Worm (Caenorhabditis elegans) whole organism, young adult: ENCODE measurements around the gene maoc-1.

Experiments
- F23B12.7 ChIP-seq: sonication (generic microtip); optimal IDR thresholded peaks from 2 replicates; lab custom pipeline; 2017; ENCODE audit warnings: missing genetic modification characterization, mild to moderate bottlenecking, missing compliant biosample characterization, antibody characterized with exemption, moderate library complexity; ENCODE audit not compliant: insufficient read depth
- cebp-2 ChIP-seq: fragments of 200-800 bp; sonication (Bioruptor generic); IDR thresholded peaks from 2 replicates; pipeline ENCODE4 v1.3.6; 2022; ENCODE audit warnings: missing genetic modification characterization, missing compliant biosample characterization
- dpl-1 ChIP-seq: fragments of 150-350 bp; optimal IDR thresholded peaks from 2 replicates; lab custom pipeline; 2014; ENCODE audit warnings: missing biosample characterization, missing genetic modification reagents, missing genetic modification characterization
- efl-1 ChIP-seq: fragments of 150-350 bp; optimal IDR thresholded peaks from 2 replicates; lab custom pipeline; 2014; ENCODE audit warnings: missing biosample characterization, missing genetic modification reagents, missing genetic modification characterization
- hlh-26 ChIP-seq: fragments of 200-800 bp; sonication (Bioruptor generic); conservative IDR thresholded peaks from 2 replicates; pipeline ENCODE4 v1.3.6; 2022; ENCODE audit warnings: missing genetic modification reagents, missing genetic modification characterization, missing compliant biosample characterization
- lir-1 ChIP-seq: fragments of 200-800 bp; sonication (Bioruptor generic); conservative IDR thresholded peaks from 2 replicates; pipeline ENCODE4 v1.3.6; 2022; ENCODE audit warnings: missing genetic modification reagents, missing genetic modification characterization, missing compliant biosample characterization
- nhr-90 ChIP-seq: sonication (generic microtip); optimal IDR thresholded peaks from 2 replicates; lab custom pipeline; 2016; ENCODE audit warnings: missing genotype, mild to moderate bottlenecking, missing genetic modification characterization, missing compliant biosample characterization
- snpc-4 ChIP-seq, 5 experiments: fragments of 150-350 bp in 1 of 5; sonication (generic microtip) in 4 of 5; optimal IDR thresholded peaks; 2 replicates each; lab custom pipeline; 2014 to 2018; ENCODE audit warnings: missing genetic modification characterization in 5 of 5, missing biosample characterization in 3 of 5, antibody characterized with exemption in 2 of 5, mild to moderate bottlenecking in 2 of 5, missing compliant biosample characterization in 2 of 5, missing genotype in 2 of 5, moderate library complexity in 2 of 5, missing genetic modification reagents in 1 of 5
- ztf-26 ChIP-seq: sonication (generic microtip); optimal IDR thresholded peaks from 2 replicates; lab custom pipeline; 2017; ENCODE audit warnings: missing genetic modification characterization, missing compliant biosample characterization

DNA sequence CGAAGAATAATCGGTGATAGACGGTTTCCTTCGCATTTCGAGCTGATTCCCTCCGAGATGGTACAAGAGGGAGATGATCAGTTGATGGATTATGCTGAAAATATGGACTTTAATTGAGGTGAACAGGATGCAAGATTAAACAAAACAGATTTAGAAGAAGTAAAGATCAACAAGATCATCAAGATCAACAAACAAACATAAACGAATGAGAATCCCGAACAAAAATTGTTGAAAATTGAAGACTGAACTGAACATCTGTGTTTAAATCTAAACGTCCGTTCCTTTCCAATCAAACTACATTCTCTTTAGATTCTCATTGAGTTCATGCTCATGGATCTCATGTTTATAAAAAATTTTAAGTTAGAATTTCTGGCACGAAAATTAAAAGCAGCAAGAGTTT, 21.2 kb upstream of the maoc-1 start, which contains the start of gene glc-4:
- TF ChIP-seq F23B12.7 (no peak), lir-1 (GFP tag; lab: Robert Waterston, UW) (no peak), snpc-4 (GFP tag; optimal IDR thresholded peaks at IDR 0.05; lab: Kevin White, UChicago) (no peak), snpc-4 (tag; optimal IDR thresholded peaks at IDR 0.05; lab: Kevin White, UChicago) (no peak), ztf-26 (tag; lab: Kevin White, UChicago) (no peak), cebp-2 (GFP tag; lab: Robert Waterston, UW) (no peak), dpl-1 (GFP tag; lab: Kevin White, UChicago) (no peak), hlh-26 (GFP tag; lab: Robert Waterston, UW) (no peak), nhr-90 (tag; lab: Kevin White, UChicago) (no peak), efl-1 (GFP tag; lab: Kevin White, UChicago) (no peak)
